Worm (Caenorhabditis elegans): Measurements from ENCODE around the gene mrpl-45.

mrpl-45 gene

ce11 chrIII:1193326-1193862 lies 8.4 kb downstream of the mrpl-45 start, which contains the start of gene Y119D3B.14:
Gene Y119D3B.14 (minus strand): TSS chrIII:1193812.
- 0 out of 2 replicates have a peak, but pooled peaks have one; percentile 19 for TF ChIP-seq set-16 (GFP tag; IDR thresholded peaks at IDR 0.05)
- TF ChIP-seq lin-38 (GFP tag; IDR thresholded peaks at IDR 0.05), result peak; percentile 11; the same call in 1 of the 2 replicates
- TF ChIP-seq ceh-28 (tag; optimal IDR thresholded peaks at IDR 0.05), result peak; percentile 54
- no peak for TF ChIP-seq mep-1 (tag; optimal IDR thresholded peaks at IDR 0.05)
- no peak for TF ChIP-seq attf-4 (tag; optimal IDR thresholded peaks at IDR 0.05)
- TF ChIP-seq aha-1 (tag), result peak; percentile 77

ce11 chrIII:1181756-1182155 lies 20.1 kb downstream of the mrpl-45 start, which contains the start of gene nspg-8:
Gene nspg-8 (plus strand): TSS chrIII:1182056.
- TF ChIP-seq spr-1 (tag; optimal IDR thresholded peaks at IDR 0.05) (no peak), dpl-1 (GFP tag; optimal IDR thresholded peaks at IDR 0.05) (no peak), dmd-9 (GFP tag; IDR thresholded peaks at IDR 0.05) (no peak), fos-1 (tag; optimal IDR thresholded peaks at IDR 0.05) (no peak), lir-3 (tag; optimal IDR thresholded peaks at IDR 0.05) (no peak)

- TF ChIP-seq F10B5.3 (tag; optimal IDR thresholded peaks at IDR 0.05), result no peak
- TF ChIP-seq aha-1 (tag), result peak; percentile 91
Measured at ce11 chrIII:1179006-1179405, 22.8 kb downstream of the mrpl-45 start.

- TF ChIP-seq ztf-11 (tag; optimal IDR thresholded peaks at IDR 0.05) (no peak), ceh-44 (GFP tag; IDR thresholded peaks at IDR 0.05) (no peak), nhr-76 (tag; optimal IDR thresholded peaks at IDR 0.05) (no peak), nhr-41 (GFP tag; IDR thresholded peaks at IDR 0.05) (no peak), nhr-237 (tag; optimal IDR thresholded peaks at IDR 0.05) (no peak)
Measured at ce11 chrIII:1176080-1176608, 25.7 kb downstream of the mrpl-45 start, which contains the start of gene eak-3. Gene eak-3 (minus strand): TSS chrIII:1176558.

- TF ChIP-seq saeg-2 (GFP tag; IDR thresholded peaks at IDR 0.05) (no peak), aha-1 (tag) (peak; percentile 75), nhr-6 (tag; optimal IDR thresholded peaks at IDR 0.05) (no peak), lim-7 (GFP tag; IDR thresholded peaks at IDR 0.05) (no peak)
Measured at ce11 chrIII:1173331-1173730, 28.5 kb downstream of the mrpl-45 start.

ce11 chrIII:1169622-1170021 lies 32.2 kb downstream of the mrpl-45 start:
- TF ChIP-seq hif-1 (tag; optimal IDR thresholded peaks at IDR 0.05) (no peak), snpc-4 (tag; optimal IDR thresholded peaks at IDR 0.05) (no peak), dmd-8 (GFP tag; IDR thresholded peaks at IDR 0.05) (no peak), fkh-10 (GFP tag; optimal IDR thresholded peaks at IDR 0.05) (no peak), ctbp-1 (GFP tag; IDR thresholded peaks at IDR 0.05) (no peak), dmd-6 (GFP tag; IDR thresholded peaks at IDR 0.05) (no peak), skn-1 (tag; optimal IDR thresholded peaks at IDR 0.05) (no peak), zip-2 (tag; optimal IDR thresholded peaks at IDR 0.05) (no peak), pqm-1 (tag; optimal IDR thresholded peaks at IDR 0.05) (no peak), attf-4 (tag; optimal IDR thresholded peaks at IDR 0.05) (no peak), gei-8 (GFP tag; optimal IDR thresholded peaks at IDR 0.05) (no peak), dmd-9 (GFP tag; IDR thresholded peaks at IDR 0.05) (no peak), ZK546.5 (tag; optimal IDR thresholded peaks at IDR 0.05) (no peak), T26A8.4 (GFP tag; IDR thresholded peaks at IDR 0.05) (no peak), lin-15B (tag; optimal IDR thresholded peaks at IDR 0.05) (no peak), daf-12 (tag; optimal IDR thresholded peaks at IDR 0.05) (no peak), daf-16 (GFP tag; optimal IDR thresholded peaks at IDR 0.05) (no peak), daf-16 (tag; optimal IDR thresholded peaks at IDR 0.05) (no peak), spr-3 (GFP tag; optimal IDR thresholded peaks at IDR 0.05) (no peak)

Measured in whole organism, L4 larva.